Worm (Caenorhabditis elegans): ENCODE results near the gene snr-1.

ce11 chrIV:17116821-17117220 is 29.0 kb downstream of the snr-1 start:
- TF ChIP-seq snpc-4 (GFP tag; optimal IDR thresholded peaks at IDR 0.05) (no peak), snpc-4 (tag; optimal IDR thresholded peaks at IDR 0.05) (no peak), K11D2.4 (GFP tag; IDR thresholded peaks at IDR 0.05) (no peak), atf-7 (tag; optimal IDR thresholded peaks at IDR 0.05) (no peak), ceh-27 (GFP tag; optimal IDR thresholded peaks at IDR 0.05) (no peak), pha-4 (tag; optimal IDR thresholded peaks at IDR 0.05) (no peak), mes-4 (tag; optimal IDR thresholded peaks at IDR 0.05) (no peak), ama-1 (optimal IDR thresholded peaks at IDR 0.05) (no peak), ama-1 (GFP tag; optimal IDR thresholded peaks at IDR 0.05) (no peak), madf-8 (GFP tag; conservative IDR thresholded peaks at IDR 0.05) (no peak), madf-10 (tag; optimal IDR thresholded peaks at IDR 0.05) (no peak), Y56A3A.18 (GFP tag; IDR thresholded peaks at IDR 0.05) (no peak), F52B5.7 (tag; optimal IDR thresholded peaks at IDR 0.05) (no peak), sea-2 (GFP tag; IDR thresholded peaks at IDR 0.05) (no peak), nhr-27 (tag; optimal IDR thresholded peaks at IDR 0.05) (no peak)

Data from whole organism, young adult.